Worm (Caenorhabditis elegans): ENCODE results near the gene W09C2.9.

- TF ChIP-seq nhr-76 (tag; optimal IDR thresholded peaks at IDR 0.05), result no peak
- TF ChIP-seq snpc-4 (tag; optimal IDR thresholded peaks at IDR 0.05), result no peak
- TF ChIP-seq pha-4 (tag; optimal IDR thresholded peaks at IDR 0.05), result no peak
- TF ChIP-seq sptf-1 (tag; optimal IDR thresholded peaks at IDR 0.05), result no peak
- TF ChIP-seq nhr-237 (tag; optimal IDR thresholded peaks at IDR 0.05), result no peak
- TF ChIP-seq drap-1 (GFP tag; optimal IDR thresholded peaks at IDR 0.05), result no peak
- no peak for TF ChIP-seq zip-8 (tag; optimal IDR thresholded peaks at IDR 0.05)
These were observed 9.1 kb downstream of the W09C2.9 start for ce11 chrIV:9614060-9614459.

Measured in whole organism, mixed stage, embryonic.